Worm (Caenorhabditis elegans): Measurements from ENCODE around the gene R02F2.1.

ce11 chrIII:5453290-5453689, 48.4 kb upstream of the R02F2.1 start, which contains the start of gene F48E8.4:
- TF ChIP-seq zag-1 (tag; optimal IDR thresholded peaks at IDR 0.05) (no peak), alr-1 (tag; optimal IDR thresholded peaks at IDR 0.05) (no peak), nhr-25 (tag; optimal IDR thresholded peaks at IDR 0.05) (peak; percentile 54), ztf-11 (tag; optimal IDR thresholded peaks at IDR 0.05) (no peak), unc-39 (tag; optimal IDR thresholded peaks at IDR 0.05) (no peak)

Data from whole organism, L2 larva.